Worm (Caenorhabditis elegans) whole organism, L4 larva: ENCODE measurements around the gene srm-6.

Experiments used
- D1046.2 ChIP-seq: fragments of 200-800 bp; sonication (Bioruptor generic); IDR thresholded peaks from 2 replicates; pipeline ENCODE4 v1.3.6; 2022; ENCODE audit warnings: missing genetic modification characterization, missing compliant biosample characterization
- F37D6.2 ChIP-seq: sonication (generic microtip); optimal IDR thresholded peaks from 2 replicates; lab custom pipeline; 2016; ENCODE audit warnings: mild to moderate bottlenecking, missing genetic modification characterization, missing compliant biosample characterization
- F44E2.7 ChIP-seq: fragments of 200-800 bp; sonication (Bioruptor generic); IDR thresholded peaks from 2 replicates; pipeline ENCODE4 v2.1.2; 2022; ENCODE audit warnings: missing genetic modification characterization, missing compliant biosample characterization
- F49E8.2 ChIP-seq: sonication (generic microtip); optimal IDR thresholded peaks from 2 replicates; lab custom pipeline; 2016; ENCODE audit warnings: missing compliant biosample characterization, mild to moderate bottlenecking, missing genetic modification characterization, borderline replicate concordance
- T20F7.1 ChIP-seq: fragments of 200-800 bp; sonication (Bioruptor generic); optimal IDR thresholded peaks from 2 replicates; lab custom pipeline; 2018; ENCODE audit warnings: mild to moderate bottlenecking, missing genetic modification characterization, missing compliant biosample characterization
- Y5F2A.4 ChIP-seq: fragments of 200-800 bp; sonication (Bioruptor generic); optimal IDR thresholded peaks from 2 replicates; lab custom pipeline; 2018; ENCODE audit warnings: mild to moderate bottlenecking, missing genetic modification characterization, missing compliant biosample characterization
- ZK337.2 ChIP-seq: fragments of 200-800 bp; sonication (Bioruptor generic); IDR thresholded peaks from 2 replicates; pipeline ENCODE4 v1.3.6; 2022; ENCODE audit warnings: missing genetic modification reagents, missing genetic modification characterization, missing compliant biosample characterization
- aha-1 ChIP-seq: fragments of 150-350 bp; peaks from one replicate; lab custom pipeline; 2014; ENCODE audit warnings: missing biosample characterization, missing genetic modification characterization
- arid-1 ChIP-seq: fragments of 200-800 bp; sonication (Bioruptor generic); conservative IDR thresholded peaks from 2 replicates; pipeline ENCODE4 v1.3.6; 2022; ENCODE audit warnings: missing genetic modification reagents, missing genetic modification characterization, missing compliant biosample characterization
- attf-4 ChIP-seq: sonication (generic microtip); optimal IDR thresholded peaks from 3 replicates; lab custom pipeline; 2017; ENCODE audit warnings: missing biosample characterization, missing genetic modification characterization
- ceh-20 ChIP-seq: fragments of 200-800 bp; sonication (Bioruptor generic); IDR thresholded peaks from 2 replicates; pipeline ENCODE4 v1.3.6; 2022; ENCODE audit warnings: missing genetic modification reagents, missing genetic modification characterization, missing compliant biosample characterization
- ceh-44 ChIP-seq: fragments of 200-800 bp; sonication (Bioruptor generic); IDR thresholded peaks from 2 replicates; pipeline ENCODE4 v1.3.6; 2022; ENCODE audit warnings: missing genetic modification reagents, missing genetic modification characterization, missing compliant biosample characterization
- ceh-62 ChIP-seq: sonication (generic microtip); optimal IDR thresholded peaks from 2 replicates; lab custom pipeline; 2017; ENCODE audit warnings: missing biosample characterization, missing genetic modification characterization
- ces-1 ChIP-seq: fragments of 150-350 bp; sonication (generic microtip); optimal IDR thresholded peaks from 4 replicates; lab custom pipeline; 2014; ENCODE audit warnings: missing biosample characterization, missing genetic modification reagents, missing genetic modification characterization
- cey-2 ChIP-seq: sonication (generic microtip); optimal IDR thresholded peaks from 3 replicates; lab custom pipeline; 2017; ENCODE audit warnings: missing genetic modification characterization, mild to moderate bottlenecking, missing compliant biosample characterization, antibody characterized with exemption, borderline replicate concordance; ENCODE audit not compliant: insufficient read depth
- daf-12 ChIP-seq: fragments of 150-350 bp; optimal IDR thresholded peaks from 2 replicates; lab custom pipeline; 2014; ENCODE audit warnings: missing biosample characterization, missing genetic modification reagents, missing genetic modification characterization
- daf-16 ChIP-seq, 3 experiments: sonication (generic microtip); optimal IDR thresholded peaks; 2 replicates each; lab custom pipeline; 2016 to 2017; ENCODE audit warnings: missing genetic modification characterization in 3 of 3, missing genetic modification reagents in 3 of 3, mild to moderate bottlenecking in 2 of 3, missing compliant biosample characterization in 2 of 3, missing biosample characterization in 1 of 3, moderate library complexity in 1 of 3
- dmd-9 ChIP-seq: fragments of 200-800 bp; sonication (Bioruptor generic); IDR thresholded peaks from 2 replicates; pipeline ENCODE4 v1.3.6; 2022; ENCODE audit warnings: missing genetic modification reagents, missing genetic modification characterization, missing compliant biosample characterization
- duxl-1 ChIP-seq: sonication (generic microtip); optimal IDR thresholded peaks from 2 replicates; lab custom pipeline; 2016; ENCODE audit warnings: mild to moderate bottlenecking, missing genetic modification characterization, moderate library complexity, missing compliant biosample characterization; ENCODE audit not compliant: poor library complexity
- dve-1 ChIP-seq: sonication (generic microtip); optimal IDR thresholded peaks from 2 replicates; lab custom pipeline; 2017; ENCODE audit warnings: antibody characterized with exemption, mild to moderate bottlenecking, missing genetic modification characterization, missing compliant biosample characterization; ENCODE audit not compliant: insufficient read depth
- egl-27 ChIP-seq: sonication (generic microtip); optimal IDR thresholded peaks from 3 replicates; lab custom pipeline; 2017; ENCODE audit warnings: missing biosample characterization, missing genetic modification reagents, missing genetic modification characterization
- egl-43 ChIP-seq: fragments of 200-800 bp; sonication (Bioruptor generic); IDR thresholded peaks from 2 replicates; pipeline ENCODE4 v1.3.6; 2022; ENCODE audit warnings: missing genetic modification reagents, missing genetic modification characterization, missing compliant biosample characterization
- fkh-10 ChIP-seq: fragments of 150-350 bp; optimal IDR thresholded peaks from 2 replicates; lab custom pipeline; 2014; ENCODE audit warnings: missing biosample characterization, missing genetic modification reagents, missing genetic modification characterization
- lim-7 ChIP-seq: fragments of 200-800 bp; sonication (Bioruptor generic); IDR thresholded peaks from 2 replicates; pipeline ENCODE4 v1.3.6; 2022; ENCODE audit warnings: missing genetic modification characterization, missing compliant biosample characterization
- lin-13 ChIP-seq: fragments of 150-350 bp; optimal IDR thresholded peaks from 2 replicates; lab custom pipeline; 2014; ENCODE audit warnings: missing biosample characterization, missing genetic modification reagents, missing genetic modification characterization
- lin-29 ChIP-seq: fragments of 200-800 bp; sonication (Bioruptor generic); IDR thresholded peaks from 2 replicates; pipeline ENCODE4 v1.3.6; 2022; ENCODE audit warnings: missing genetic modification reagents, missing genetic modification characterization, missing compliant biosample characterization
- lin-38 ChIP-seq: fragments of 200-800 bp; sonication (Bioruptor generic); IDR thresholded peaks from 2 replicates; pipeline ENCODE4 v1.3.6; 2022; ENCODE audit warnings: missing genetic modification reagents, missing genetic modification characterization, missing compliant biosample characterization
- madf-9 ChIP-seq: fragments of 200-800 bp; sonication (Bioruptor generic); conservative IDR thresholded peaks from 2 replicates; pipeline ENCODE4 v1.3.6; 2022; ENCODE audit warnings: missing genetic modification reagents, missing genetic modification characterization, missing compliant biosample characterization
- mdl-1 ChIP-seq, 2 experiments: fragments of 150-350 bp in 1 of 2; sonication (generic microtip) in 1 of 2; optimal IDR thresholded peaks; 2 replicates each; lab custom pipeline; 2014 to 2017; ENCODE audit warnings: missing biosample characterization in 2 of 2, missing genetic modification characterization in 2 of 2
- mxl-2 ChIP-seq: fragments of 200-800 bp; sonication (Bioruptor generic); conservative IDR thresholded peaks from 2 replicates; pipeline ENCODE4 v1.3.6; 2022; ENCODE audit warnings: missing genetic modification reagents, missing genetic modification characterization, missing compliant biosample characterization
- mxl-3 ChIP-seq: fragments of 200-800 bp; sonication (Bioruptor generic); optimal IDR thresholded peaks from 2 replicates; lab custom pipeline; 2018; ENCODE audit warnings: mild to moderate bottlenecking, missing genetic modification characterization, missing compliant biosample characterization
- nhr-10 ChIP-seq: fragments of 150-350 bp; optimal IDR thresholded peaks from 2 replicates; lab custom pipeline; 2014; ENCODE audit warnings: missing biosample characterization, missing genetic modification characterization
- nhr-11 ChIP-seq: fragments of 150-350 bp; optimal IDR thresholded peaks from 2 replicates; lab custom pipeline; 2014; ENCODE audit warnings: missing biosample characterization, missing genetic modification characterization
- nhr-237 ChIP-seq: sonication (generic microtip); optimal IDR thresholded peaks from 2 replicates; lab custom pipeline; 2017; ENCODE audit warnings: missing biosample characterization, missing genetic modification characterization
- nhr-25 ChIP-seq: sonication (generic microtip); optimal IDR thresholded peaks from 2 replicates; lab custom pipeline; 2017; ENCODE audit warnings: missing genetic modification characterization, mild to moderate bottlenecking, missing compliant biosample characterization, antibody characterized with exemption, moderate library complexity, borderline replicate concordance; ENCODE audit not compliant: insufficient read depth
- nhr-48 ChIP-seq: sonication (generic microtip); optimal IDR thresholded peaks from 2 replicates; lab custom pipeline; 2016; ENCODE audit warnings: mild to moderate bottlenecking, missing genetic modification characterization, missing compliant biosample characterization
- php-3 ChIP-seq: fragments of 200-800 bp; sonication (Bioruptor generic); IDR thresholded peaks from 2 replicates; pipeline ENCODE4 v1.3.6; 2022; ENCODE audit warnings: missing genetic modification reagents, missing genetic modification characterization, missing compliant biosample characterization
- rbr-2 ChIP-seq: sonication (generic microtip); optimal IDR thresholded peaks from 2 replicates; lab custom pipeline; 2016; ENCODE audit warnings: missing genotype, missing genetic modification characterization, missing compliant biosample characterization
- saeg-2 ChIP-seq: fragments of 200-800 bp; sonication (Bioruptor generic); IDR thresholded peaks from 2 replicates; pipeline ENCODE4 v1.3.6; 2022; ENCODE audit warnings: missing genetic modification reagents, missing genetic modification characterization, missing compliant biosample characterization
- set-16 ChIP-seq: fragments of 200-800 bp; sonication (Bioruptor generic); IDR thresholded peaks from 2 replicates; pipeline ENCODE4 v1.3.6; 2022; ENCODE audit warnings: missing genetic modification reagents, missing genetic modification characterization, missing compliant biosample characterization
- skn-1 ChIP-seq: fragments of 150-350 bp; optimal IDR thresholded peaks from 2 replicates; lab custom pipeline; 2014; ENCODE audit warnings: missing biosample characterization, missing genetic modification characterization
- spr-1 ChIP-seq: sonication (generic microtip); optimal IDR thresholded peaks from 2 replicates; lab custom pipeline; 2016; ENCODE audit warnings: mild to moderate bottlenecking, missing genetic modification characterization, missing compliant biosample characterization
- tag-97 ChIP-seq: fragments of 200-800 bp; sonication (Bioruptor generic); IDR thresholded peaks from 2 replicates; pipeline ENCODE4 v1.3.6; 2022; ENCODE audit warnings: missing genetic modification characterization, missing compliant biosample characterization
- tra-1 ChIP-seq: fragments of 200-800 bp; sonication (Bioruptor generic); IDR thresholded peaks from 2 replicates; pipeline ENCODE4 v1.3.6; 2022; ENCODE audit warnings: missing genetic modification reagents, missing genetic modification characterization, missing compliant biosample characterization
- unc-39 ChIP-seq: sonication (generic microtip); optimal IDR thresholded peaks from 2 replicates; lab custom pipeline; 2017; ENCODE audit warnings: missing biosample characterization, missing genetic modification characterization
- zag-1 ChIP-seq: fragments of 150-350 bp; optimal IDR thresholded peaks from 2 replicates; lab custom pipeline; 2014; ENCODE audit warnings: missing biosample characterization, missing genetic modification characterization
- zfp-3 ChIP-seq: fragments of 200-800 bp; sonication (Bioruptor generic); conservative IDR thresholded peaks from 2 replicates; pipeline ENCODE4 v1.3.6; 2022; ENCODE audit warnings: missing genetic modification reagents, missing genetic modification characterization, missing compliant biosample characterization
- zip-11 ChIP-seq: fragments of 200-800 bp; sonication (Bioruptor generic); IDR thresholded peaks from 2 replicates; pipeline ENCODE4 v1.3.6; 2022; ENCODE audit warnings: missing genetic modification characterization, missing compliant biosample characterization
- zip-2 ChIP-seq: fragments of 150-350 bp; optimal IDR thresholded peaks from 2 replicates; lab custom pipeline; 2014; ENCODE audit warnings: missing biosample characterization, missing genetic modification characterization

srm-6 gene

ce11 chrV:14347234-14347826 lies 10.6 kb downstream of the srm-6 start, which contains the start of gene cept-2:
TSS of gene cept-2 (plus strand) at chrV:14347766.
- TF ChIP-seq cey-2 (tag; lab: Kevin White, UChicago) (no peak), spr-1 (tag; lab: Kevin White, UChicago) (peak; percentile 76), F37D6.2 (no peak), mdl-1 (tag; optimal IDR thresholded peaks at IDR 0.05; lab: Kevin White, UChicago) (peak; percentile 35 to 57), F44E2.7 (no peak), ceh-62 (tag; lab: Kevin White, UChicago) (no peak), lim-7 (GFP tag; lab: Robert Waterston, UW) (no peak), mxl-3 (GFP tag; lab: Kevin White, UChicago) (peak; percentile 50), ces-1 (GFP tag; lab: Kevin White, UChicago) (peak; percentile 38), attf-4 (no peak), skn-1 (tag; lab: Kevin White, UChicago) (no peak), ceh-44 (GFP tag; lab: Robert Waterston, UW) (peak; percentile 74; the same call in 1 of the 2 replicates), duxl-1 (tag; lab: Kevin White, UChicago) (peak; percentile 92), unc-39 (tag; lab: Kevin White, UChicago) (no peak), Y5F2A.4 (no peak), saeg-2 (GFP tag; lab: Robert Waterston, UW) (no peak), ceh-20 (GFP tag; lab: Robert Waterston, UW) (peak; percentile 88), lin-13 (peak; percentile 89), lin-29 (GFP tag; lab: Robert Waterston, UW) (0 out of 2 replicates have a peak, but pooled peaks have one; percentile 18), ZK337.2 (GFP tag; lab: Robert Waterston, UW) (peak; percentile 70; the same call in 1 of the 2 replicates), D1046.2 (GFP tag; lab: Robert Waterston, UW) (0 out of 2 replicates have a peak, but pooled peaks have one; percentile 23), fkh-10 (peak; percentile 94), zag-1 (tag; lab: Kevin White, UChicago) (no peak), nhr-11 (tag; lab: Kevin White, UChicago) (peak; percentile 95), tra-1 (GFP tag; lab: Robert Waterston, UW) (peak; percentile 48; the same call in 1 of the 2 replicates), F49E8.2 (tag; lab: Kevin White, UChicago) (peak; percentile 63), zfp-3 (0 out of 2 replicates have a peak, but pooled peaks have one; percentile 48), mxl-2 (GFP tag; lab: Robert Waterston, UW) (no peak), madf-9 (no peak), zip-2 (peak; percentile 59), arid-1 (GFP tag; lab: Robert Waterston, UW) (no peak), php-3 (GFP tag; lab: Robert Waterston, UW) (peak; percentile 53; the same call in 1 of the 2 replicates), dmd-9 (GFP tag; lab: Robert Waterston, UW) (peak; percentile 81), nhr-237 (tag; lab: Kevin White, UChicago) (no peak), tag-97 (GFP tag; lab: Robert Waterston, UW) (no peak), aha-1 (peak; percentile 97), set-16 (GFP tag; lab: Robert Waterston, UW) (no peak), T20F7.1 (GFP tag; lab: Kevin White, UChicago) (peak; percentile 86), lin-38 (peak; percentile 99), egl-43 (GFP tag; lab: Robert Waterston, UW) (peak; percentile 62; the same call in 1 of the 2 replicates), daf-12 (no peak), egl-27 (tag; lab: Kevin White, UChicago) (no peak), dve-1 (tag; lab: Kevin White, UChicago) (peak; percentile 97), nhr-25 (peak; percentile 15), daf-16 (GFP tag; optimal IDR thresholded peaks at IDR 0.05; lab: Kevin White, UChicago) (no peak), daf-16 (tag; optimal IDR thresholded peaks at IDR 0.05; lab: Kevin White, UChicago) (peak; percentile 69), nhr-48 (tag; lab: Kevin White, UChicago) (no peak), nhr-10 (tag; lab: Kevin White, UChicago) (no peak), rbr-2 (tag; lab: Kevin White, UChicago) (peak; percentile 94), zip-11 (GFP tag; lab: Robert Waterston, UW) (no peak)
